Worm (Caenorhabditis elegans) whole organism, L1 larva: ENCODE measurements around the gene F53F4.16.

ENCODE experiments used
- C16A3.4 ChIP-seq: fragments of 150-350 bp; optimal IDR thresholded peaks from 2 replicates; lab custom pipeline; 2014; ENCODE audit warnings: missing biosample characterization, missing genetic modification characterization
- aha-1 ChIP-seq: fragments of 150-350 bp; optimal IDR thresholded peaks from 2 replicates; lab custom pipeline; 2014; ENCODE audit warnings: missing biosample characterization, missing genetic modification characterization
- ama-1 ChIP-seq: fragments of 150-350 bp; optimal IDR thresholded peaks from 2 replicates; lab custom pipeline; 2014
- blmp-1 ChIP-seq: fragments of 150-350 bp; optimal IDR thresholded peaks from 2 replicates; lab custom pipeline; 2014; ENCODE audit warnings: missing biosample characterization, missing genetic modification characterization
- ceh-82 ChIP-seq, 3 experiments: fragments of 150-350 bp in 1 of 3; sonication (generic microtip) in 2 of 3; optimal IDR thresholded peaks; 2 replicates each; lab custom pipeline; 2014 to 2017; ENCODE audit warnings: missing biosample characterization in 3 of 3, missing genetic modification characterization in 3 of 3
- ceh-88 ChIP-seq: fragments of 200-800 bp; sonication (Bioruptor generic); IDR thresholded peaks from 2 replicates; pipeline ENCODE4 v1.3.6; 2022; ENCODE audit warnings: missing genetic modification characterization, missing compliant biosample characterization
- ceh-90 ChIP-seq: sonication (generic microtip); optimal IDR thresholded peaks from 2 replicates; lab custom pipeline; 2016; ENCODE audit warnings: missing genetic modification characterization, missing compliant biosample characterization
- dsc-1 ChIP-seq: sonication (generic microtip); optimal IDR thresholded peaks from 2 replicates; lab custom pipeline; 2016; ENCODE audit warnings: mild to moderate bottlenecking, missing genetic modification characterization, missing compliant biosample characterization
- egl-13 ChIP-seq: sonication (generic microtip); optimal IDR thresholded peaks from 2 replicates; lab custom pipeline; 2016; ENCODE audit warnings: missing genotype, missing genetic modification reagents, missing genetic modification characterization, missing compliant biosample characterization
- egl-27 ChIP-seq, 2 experiments: fragments of 150-350 bp in 1 of 2; sonication (generic microtip); optimal IDR thresholded peaks; 3 replicates each; lab custom pipeline; 2017 to 2018; ENCODE audit warnings: missing biosample characterization in 2 of 2, missing genetic modification characterization in 2 of 2, missing genetic modification reagents in 2 of 2
- elt-3 ChIP-seq, 6 experiments: fragments of 150-350 bp in 1 of 6; sonication (generic microtip); optimal IDR thresholded peaks; 2 replicates each; lab custom pipeline; 2017 to 2018; ENCODE audit warnings: missing biosample characterization in 6 of 6, missing genetic modification characterization in 6 of 6, inconsistent platforms in 1 of 6
- fkh-10 ChIP-seq: sonication (generic microtip); optimal IDR thresholded peaks from 2 replicates; lab custom pipeline; 2017; ENCODE audit warnings: missing biosample characterization, missing genetic modification reagents, missing genetic modification characterization
- fkh-8 ChIP-seq: sonication (generic microtip); optimal IDR thresholded peaks from 2 replicates; lab custom pipeline; 2016; ENCODE audit warnings: mild to moderate bottlenecking, missing genetic modification characterization, missing compliant biosample characterization
- fos-1 ChIP-seq: fragments of 150-350 bp; optimal IDR thresholded peaks from 2 replicates; lab custom pipeline; 2014; ENCODE audit warnings: missing biosample characterization, missing genetic modification characterization
- grh-1 ChIP-seq: fragments of 200-800 bp; sonication (Bioruptor generic); IDR thresholded peaks from 2 replicates; pipeline ENCODE4 v1.3.6; 2022; ENCODE audit warnings: missing genetic modification reagents, missing genetic modification characterization, missing compliant biosample characterization
- hlh-4 ChIP-seq: sonication (generic microtip); optimal IDR thresholded peaks from 2 replicates; lab custom pipeline; 2016; ENCODE audit warnings: mild to moderate bottlenecking, missing genetic modification characterization, missing compliant biosample characterization
- irx-1 ChIP-seq: sonication (generic microtip); optimal IDR thresholded peaks from 2 replicates; lab custom pipeline; 2016; ENCODE audit warnings: missing genetic modification characterization, missing compliant biosample characterization
- isw-1 ChIP-seq: fragments of 200-800 bp; sonication (Bioruptor generic); IDR thresholded peaks from 2 replicates; pipeline ENCODE4 v1.3.6; 2022; ENCODE audit warnings: missing genetic modification characterization, missing compliant biosample characterization
- jun-1 ChIP-seq: fragments of 150-350 bp; optimal IDR thresholded peaks from 2 replicates; lab custom pipeline; 2014; ENCODE audit warnings: missing biosample characterization, missing genetic modification reagents, missing genetic modification characterization
- lin-14 ChIP-seq: fragments of 200-800 bp; sonication (Bioruptor generic); optimal IDR thresholded peaks from 2 replicates; lab custom pipeline; 2018; ENCODE audit warnings: mild to moderate bottlenecking, missing genetic modification characterization, moderate library complexity, missing compliant biosample characterization
- lin-35 ChIP-seq, 2 experiments: fragments of 150-350 bp; optimal IDR thresholded peaks; 2 replicates each; lab custom pipeline; 2014; ENCODE audit warnings: missing biosample characterization in 2 of 2, missing genetic modification characterization in 2 of 2, missing genetic modification reagents in 2 of 2
- lin-39 ChIP-seq: fragments of 150-350 bp; optimal IDR thresholded peaks from 2 replicates; lab custom pipeline; 2014; ENCODE audit warnings: missing biosample characterization, missing genetic modification reagents, missing genetic modification characterization
- lsy-2 ChIP-seq, 2 experiments: fragments of 150-350 bp; optimal IDR thresholded peaks; 2 replicates each; lab custom pipeline; 2014; ENCODE audit warnings: missing biosample characterization in 2 of 2, missing genetic modification characterization in 2 of 2
- mab-9 ChIP-seq: fragments of 200-800 bp; sonication (Bioruptor generic); IDR thresholded peaks from 2 replicates; pipeline ENCODE4 v1.3.6; 2022; ENCODE audit warnings: missing genetic modification reagents, missing genetic modification characterization, missing compliant biosample characterization
- mdl-1 ChIP-seq, 2 experiments: fragments of 150-350 bp; optimal IDR thresholded peaks; 2 replicates each; lab custom pipeline; 2014 to 2017; ENCODE audit warnings: missing biosample characterization in 2 of 2, missing genetic modification characterization in 2 of 2, inconsistent platforms in 1 of 2
- mep-1 ChIP-seq: fragments of 150-350 bp; optimal IDR thresholded peaks from 2 replicates; lab custom pipeline; 2014; ENCODE audit warnings: missing biosample characterization, missing genetic modification characterization
- nhr-11 ChIP-seq: fragments of 150-350 bp; optimal IDR thresholded peaks from 2 replicates; lab custom pipeline; 2014; ENCODE audit warnings: missing biosample characterization, missing genetic modification characterization
- nhr-12 ChIP-seq: sonication (generic microtip); optimal IDR thresholded peaks from 2 replicates; lab custom pipeline; 2017; ENCODE audit warnings: missing biosample characterization, missing genetic modification characterization
- nhr-19 ChIP-seq: fragments of 200-800 bp; sonication (Bioruptor generic); conservative IDR thresholded peaks from 2 replicates; pipeline ENCODE4 v1.3.6; 2022; ENCODE audit warnings: missing genetic modification characterization, missing compliant biosample characterization
- nhr-20 ChIP-seq: sonication (generic microtip); optimal IDR thresholded peaks from 2 replicates; lab custom pipeline; 2016; ENCODE audit warnings: mild to moderate bottlenecking, missing genetic modification characterization, missing compliant biosample characterization
- nhr-47 ChIP-seq: sonication (generic microtip); optimal IDR thresholded peaks from 2 replicates; lab custom pipeline; 2016; ENCODE audit warnings: mild to moderate bottlenecking, missing genetic modification characterization, moderate library complexity, missing compliant biosample characterization
- nhr-76 ChIP-seq: sonication (generic microtip); optimal IDR thresholded peaks from 2 replicates; lab custom pipeline; 2017; ENCODE audit warnings: missing biosample characterization, missing genetic modification characterization
- nhr-85 ChIP-seq: sonication (generic microtip); peaks from one replicate; lab custom pipeline; 2016; ENCODE audit warnings: missing genetic modification characterization, inconsistent platforms, missing compliant biosample characterization
- nhr-90 ChIP-seq: sonication (generic microtip); optimal IDR thresholded peaks from 2 replicates; lab custom pipeline; 2016; ENCODE audit warnings: mild to moderate bottlenecking, missing genetic modification characterization, missing compliant biosample characterization; ENCODE audit not compliant: poor library complexity
- pax-3 ChIP-seq: fragments of 200-800 bp; sonication (Bioruptor generic); optimal IDR thresholded peaks from 2 replicates; lab custom pipeline; 2018; ENCODE audit warnings: mild to moderate bottlenecking, missing genetic modification characterization, moderate library complexity, missing compliant biosample characterization
- pqm-1 ChIP-seq: sonication (generic microtip); optimal IDR thresholded peaks from 3 replicates; lab custom pipeline; 2017; ENCODE audit warnings: missing biosample characterization, missing genetic modification characterization
- snpc-4 ChIP-seq: fragments of 150-350 bp; optimal IDR thresholded peaks from 2 replicates; lab custom pipeline; 2014; ENCODE audit warnings: missing biosample characterization, missing genetic modification characterization
- snu-23 ChIP-seq: sonication (generic microtip); optimal IDR thresholded peaks from 2 replicates; lab custom pipeline; 2016; ENCODE audit warnings: missing genetic modification characterization, missing compliant biosample characterization
- sup-37 ChIP-seq: fragments of 200-800 bp; sonication (Bioruptor generic); optimal IDR thresholded peaks from 2 replicates; lab custom pipeline; 2018; ENCODE audit warnings: mild to moderate bottlenecking, missing genetic modification characterization, missing compliant biosample characterization
- swsn-7 ChIP-seq: sonication (generic microtip); optimal IDR thresholded peaks from 2 replicates; lab custom pipeline; 2016; ENCODE audit warnings: missing genetic modification characterization, missing compliant biosample characterization
- tbx-2 ChIP-seq: sonication (generic microtip); optimal IDR thresholded peaks from 2 replicates; lab custom pipeline; 2016; ENCODE audit warnings: missing genetic modification characterization, missing compliant biosample characterization
- unc-30 ChIP-seq: sonication (generic microtip); optimal IDR thresholded peaks from 2 replicates; lab custom pipeline; 2017; ENCODE audit warnings: missing biosample characterization, missing genetic modification characterization
- unc-62 ChIP-seq: fragments of 150-350 bp; optimal IDR thresholded peaks from 2 replicates; lab custom pipeline; 2014; ENCODE audit warnings: missing biosample characterization, missing genetic modification reagents, missing genetic modification characterization
- vab-15 ChIP-seq: sonication (generic microtip); optimal IDR thresholded peaks from 2 replicates; lab custom pipeline; 2017; ENCODE audit warnings: missing genotype, mild to moderate bottlenecking, missing genetic modification characterization, missing compliant biosample characterization
- xbp-1 ChIP-seq: sonication (generic microtip); optimal IDR thresholded peaks from 2 replicates; lab custom pipeline; 2016; ENCODE audit warnings: missing genetic modification characterization, missing compliant biosample characterization
- zag-1 ChIP-seq: fragments of 150-350 bp; optimal IDR thresholded peaks from 2 replicates; lab custom pipeline; 2014; ENCODE audit warnings: missing biosample characterization, missing genetic modification characterization
- zip-4 ChIP-seq: fragments of 200-800 bp; sonication (Bioruptor generic); optimal IDR thresholded peaks from 2 replicates; lab custom pipeline; 2018; ENCODE audit warnings: mild to moderate bottlenecking, missing genetic modification characterization, moderate library complexity, missing compliant biosample characterization
- ztf-4 ChIP-seq: fragments of 150-350 bp; optimal IDR thresholded peaks from 2 replicates; lab custom pipeline; 2014; ENCODE audit warnings: missing biosample characterization, missing genetic modification characterization

The F53F4.16 gene

DNA sequence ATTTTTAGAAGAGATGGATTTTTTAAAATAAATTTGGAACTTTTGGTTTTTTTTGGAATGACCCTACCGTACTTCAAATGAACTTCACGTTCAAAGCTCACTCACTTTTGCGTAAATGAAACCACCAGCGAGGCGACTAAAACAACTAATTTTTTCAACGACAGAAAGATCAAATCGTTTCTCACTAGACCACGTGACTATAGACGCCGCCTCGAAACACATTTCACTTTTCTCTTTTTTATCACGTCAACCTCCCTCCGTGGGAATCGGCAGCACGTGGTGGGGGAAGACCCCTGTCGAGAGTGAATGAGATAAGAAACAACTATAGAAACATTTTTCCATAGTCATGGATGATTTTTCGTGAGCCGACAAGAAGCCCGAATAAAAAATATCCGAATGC is 35.7 kb upstream of the F53F4.16 start (continued):
- TF ChIP-seq lin-35 (GFP tag; optimal IDR thresholded peaks at IDR 0.05; lab: Kevin White, UChicago) (peak; percentile 57 to 83), snpc-4 (tag; lab: Kevin White, UChicago) (peak; percentile 56), tbx-2 (tag; lab: Kevin White, UChicago) (peak; percentile 77), jun-1 (tag; lab: Kevin White, UChicago) (peak; percentile 6), grh-1 (peak; percentile 62), fos-1 (tag; lab: Kevin White, UChicago) (peak; percentile 10), egl-27 (tag; optimal IDR thresholded peaks at IDR 0.05; lab: Kevin White, UChicago) (no peak), hlh-4 (tag; lab: Kevin White, UChicago) (no peak), ztf-4 (peak; percentile 84), lin-39 (tag; lab: Kevin White, UChicago) (no peak), zag-1 (tag; lab: Kevin White, UChicago) (no peak), unc-62 (GFP tag; lab: Kevin White, UChicago) (no peak), nhr-47 (peak; percentile 76), ama-1 (lab: Kevin White, UChicago) (peak; percentile 60), mdl-1 (tag; optimal IDR thresholded peaks at IDR 0.05; lab: Kevin White, UChicago) (peak; percentile 18 to 99), swsn-7 (peak; percentile 72), unc-30 (tag; lab: Kevin White, UChicago) (no peak), ceh-90 (tag; lab: Kevin White, UChicago) (no peak), nhr-76 (tag; lab: Kevin White, UChicago) (no peak), ceh-82 (tag; optimal IDR thresholded peaks at IDR 0.05; lab: Kevin White, UChicago) (peak in 1 of 3 experiments; percentile 8), nhr-20 (tag; lab: Kevin White, UChicago) (peak; percentile 97), mep-1 (tag; lab: Kevin White, UChicago) (peak; percentile 82), fkh-10 (GFP tag; lab: Kevin White, UChicago) (no peak)
- TF ChIP-seq, all 84 proteins: peak for 42

- TF ChIP-seq sup-37 (GFP tag; lab: Kevin White, UChicago), result no peak
- peak; percentile 39 for TF ChIP-seq ceh-88 (GFP tag; lab: Robert Waterston, UW)
- peak; percentile 53; the same call in 1 of the 2 replicates for TF ChIP-seq mab-9 (GFP tag; lab: Robert Waterston, UW)
- peak; percentile 62 for TF ChIP-seq nhr-19 (GFP tag; lab: Robert Waterston, UW)
- peak; percentile 51 for TF ChIP-seq dsc-1 (tag; lab: Kevin White, UChicago)
- TF ChIP-seq pax-3 (tag; lab: Kevin White, UChicago), result peak; percentile 67
- no peak for TF ChIP-seq aha-1 (tag; lab: Kevin White, UChicago)
- peak; percentile 27 to 46 for TF ChIP-seq lsy-2 (tag; optimal IDR thresholded peaks at IDR 0.05; lab: Kevin White, UChicago)
- peak; percentile 35 for TF ChIP-seq vab-15
- TF ChIP-seq grh-1, result peak; percentile 57
- peak; percentile 32 for TF ChIP-seq tbx-2 (tag; lab: Kevin White, UChicago)
- TF ChIP-seq egl-13 (tag; lab: Kevin White, UChicago), result no peak
- TF ChIP-seq irx-1, result peak; percentile 18
- peak; percentile 29 to 67 for TF ChIP-seq mdl-1 (tag; optimal IDR thresholded peaks at IDR 0.05; lab: Kevin White, UChicago)
- TF ChIP-seq fos-1 (tag; lab: Kevin White, UChicago), result peak; percentile 23
- peak; percentile 82 for TF ChIP-seq lin-14 (GFP tag; lab: Kevin White, UChicago)
- peak; percentile 11 for TF ChIP-seq xbp-1 (tag; lab: Kevin White, UChicago)
- peak; percentile 25 for TF ChIP-seq C16A3.4
- no peak for TF ChIP-seq zip-4
- peak; percentile 83 for TF ChIP-seq nhr-90 (tag; lab: Kevin White, UChicago)
- TF ChIP-seq snu-23, result peak; percentile 70
- TF ChIP-seq nhr-12, result no peak
- peak; percentile 2 for TF ChIP-seq fkh-8
- peak; percentile 26 for TF ChIP-seq ceh-90 (tag; lab: Kevin White, UChicago)
- TF ChIP-seq isw-1 (GFP tag; lab: Robert Waterston, UW), result no peak
- TF ChIP-seq blmp-1 (tag; lab: Kevin White, UChicago), result peak; percentile 97
- TF ChIP-seq nhr-20 (tag; lab: Kevin White, UChicago), result peak; percentile 76
- peak in 4 of 6 experiments; percentile 24 to 99 (median 78) for TF ChIP-seq elt-3 (tag; optimal IDR thresholded peaks at IDR 0.05; lab: Kevin White, UChicago)
- peak; percentile 37 for TF ChIP-seq mep-1 (tag; lab: Kevin White, UChicago)
- peak; percentile 22 for TF ChIP-seq jun-1 (tag; lab: Kevin White, UChicago)
- peak; percentile 42 for TF ChIP-seq pqm-1
- peak; percentile 51 for TF ChIP-seq ztf-4
- TF ChIP-seq lin-35 (GFP tag; optimal IDR thresholded peaks at IDR 0.05; lab: Kevin White, UChicago), result peak; percentile 46 to 83
- peak; percentile 96 for TF ChIP-seq nhr-85 (tag; lab: Kevin White, UChicago)
- no peak for TF ChIP-seq nhr-11
These were observed 35.0 kb upstream of the F53F4.16 start for ce11 chrV:13656346-13657254.
